Worm (Caenorhabditis elegans) whole organism, L4/young adult: ENCODE data around the gene col-170.

Experiments used
- W03F9.2 ChIP-seq: fragments of 150-350 bp; optimal IDR thresholded peaks from 2 replicates; lab custom pipeline; 2014; ENCODE audit warnings: missing biosample characterization, missing genetic modification characterization
- dao-5 ChIP-seq: sonication (generic microtip); optimal IDR thresholded peaks from 2 replicates; lab custom pipeline; 2016; ENCODE audit warnings: missing genotype, missing genetic modification characterization, moderate library complexity, missing compliant biosample characterization
- him-1 ChIP-seq: sonication (generic microtip); optimal IDR thresholded peaks from 2 replicates; lab custom pipeline; 2016; ENCODE audit warnings: missing genotype, missing genetic modification reagents, missing genetic modification characterization, missing compliant biosample characterization

col-170 gene

ce11 chrX:6331409-6331808 lies at the start of gene col-170:
col-170 (plus strand) TSS chrX:6331709.
- TF ChIP-seq dao-5 (tag; lab: Kevin White, UChicago) (no peak), him-1 (tag; lab: Kevin White, UChicago) (no peak), W03F9.2 (tag; lab: Kevin White, UChicago) (no peak)

- no peak for TF ChIP-seq dao-5 (tag; lab: Kevin White, UChicago)
- peak; percentile 32 for TF ChIP-seq W03F9.2 (tag; lab: Kevin White, UChicago)
Observed at ce11 chrX:6286154-6286553, 45.4 kb upstream of the col-170 start.

- TF ChIP-seq dao-5 (tag; lab: Kevin White, UChicago) (no peak), him-1 (tag; lab: Kevin White, UChicago) (no peak), W03F9.2 (tag; lab: Kevin White, UChicago) (no peak)
Observed at ce11 chrX:6289038-6289437, 42.5 kb upstream of the col-170 start.

- TF ChIP-seq dao-5 (tag; lab: Kevin White, UChicago) = no peak
Observed at ce11 chrX:6291632-6292031, 39.9 kb upstream of the col-170 start, which contains the start of gene lev-9. lev-9 (minus strand) TSS chrX:6291732.

- TF ChIP-seq dao-5 (tag; lab: Kevin White, UChicago) (peak; percentile 59), W03F9.2 (tag; lab: Kevin White, UChicago) (peak; percentile 45), him-1 (tag; lab: Kevin White, UChicago) (peak; percentile 51)
Observed at ce11 chrX:6292143-6292542, 39.4 kb upstream of the col-170 start.

DNA sequence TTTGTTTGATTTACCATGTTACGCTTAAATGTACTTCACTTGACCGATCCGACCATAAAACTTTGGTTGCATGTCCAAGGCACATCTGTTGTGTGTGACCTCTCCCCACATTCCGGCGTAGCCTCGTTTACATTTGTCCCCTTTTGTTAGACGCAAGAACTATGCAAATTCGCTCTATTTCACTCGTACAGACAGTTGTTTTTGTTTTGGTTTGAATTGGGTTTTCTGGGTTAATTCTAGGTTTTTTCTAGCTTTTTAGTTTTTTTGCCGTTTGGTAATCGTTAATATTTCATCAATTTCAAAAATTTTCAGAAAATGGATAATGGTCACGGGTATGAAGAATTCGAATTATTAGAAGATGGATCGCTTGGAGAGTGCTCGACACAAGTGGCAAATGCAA lies 38.7 kb upstream of the col-170 start, which contains the start of gene mom-1:
mom-1 (plus strand) TSS at position 301 of the 400 bp plus-strand sequence.
- TF ChIP-seq dao-5 (tag; lab: Kevin White, UChicago) (no peak), him-1 (tag; lab: Kevin White, UChicago) (no peak), W03F9.2 (tag; lab: Kevin White, UChicago) (no peak)

- TF ChIP-seq him-1 (tag; lab: Kevin White, UChicago) (peak; percentile 100), dao-5 (tag; lab: Kevin White, UChicago) (peak; percentile 82), W03F9.2 (tag; lab: Kevin White, UChicago) (peak; percentile 97)
Observed at ce11 chrX:6296402-6296844, 35.1 kb upstream of the col-170 start.

DNA sequence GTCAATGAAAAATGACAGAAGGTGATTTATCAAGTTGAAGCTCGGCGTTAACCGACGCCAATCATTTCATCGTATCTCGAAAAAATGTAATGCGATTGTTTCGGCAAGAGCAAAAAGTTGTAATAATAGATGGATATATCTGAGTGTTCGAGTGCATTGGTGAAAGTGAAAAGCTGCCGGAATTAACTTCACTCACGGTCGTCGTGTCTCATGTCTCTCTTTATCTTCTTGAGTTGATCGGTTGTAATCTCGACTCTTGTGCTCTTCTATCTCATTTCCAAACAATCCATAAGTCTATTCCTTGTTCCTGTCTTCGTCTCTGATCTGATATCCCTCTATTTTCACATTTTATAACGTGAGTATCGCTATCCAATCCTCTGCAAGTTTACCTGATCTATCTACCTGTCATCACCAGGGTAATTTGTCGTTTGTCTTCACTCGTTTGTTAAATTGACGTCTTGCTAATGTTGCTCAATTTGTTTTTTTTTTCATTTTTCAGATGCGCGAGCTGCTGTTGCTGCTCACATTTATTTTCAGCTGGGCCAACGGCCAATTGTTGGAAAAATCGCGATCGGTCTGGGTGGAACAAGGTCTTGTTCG lies 31.8 kb upstream of the col-170 start, which contains the start of gene cest-16:
cest-16 (plus strand) TSS at position 302 of the 600 bp plus-strand sequence.
- TF ChIP-seq dao-5 (tag; lab: Kevin White, UChicago) (no peak), him-1 (tag; lab: Kevin White, UChicago) (no peak), W03F9.2 (tag; lab: Kevin White, UChicago) (no peak)

ce11 chrX:6311391-6311790 lies 20.1 kb upstream of the col-170 start, which contains the start of gene npr-38:
npr-38 (plus strand) TSS chrX:6311691.
- TF ChIP-seq him-1 (tag; lab: Kevin White, UChicago) = no peak
- no peak for TF ChIP-seq dao-5 (tag; lab: Kevin White, UChicago)
- no peak for TF ChIP-seq W03F9.2 (tag; lab: Kevin White, UChicago)

DNA sequence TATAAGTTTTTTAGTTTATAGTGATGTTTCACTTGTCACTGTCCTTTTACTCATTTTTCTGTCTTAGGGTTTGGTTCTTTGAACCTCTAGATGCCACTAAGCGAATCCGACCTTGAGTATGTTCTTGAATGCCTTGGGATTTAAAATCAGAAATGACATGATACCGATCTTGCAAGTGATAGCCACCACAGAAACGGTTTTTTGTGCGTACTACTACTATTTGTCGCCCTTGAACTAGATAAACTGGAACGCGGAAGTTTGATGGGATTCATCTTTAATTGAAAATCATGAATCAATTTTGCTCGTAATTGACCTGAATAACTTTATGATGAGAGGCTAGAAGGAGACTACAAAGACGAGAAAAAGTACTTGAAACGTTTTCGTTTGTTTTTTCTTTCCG lies 12.7 kb upstream of the col-170 start:
- TF ChIP-seq him-1 (tag; lab: Kevin White, UChicago) (no peak), dao-5 (tag; lab: Kevin White, UChicago) (no peak), W03F9.2 (tag; lab: Kevin White, UChicago) (no peak)

ce11 chrX:6319546-6319945 lies 12.0 kb upstream of the col-170 start, which contains the start of gene chtb-3:
chtb-3 (minus strand) TSS chrX:6319646.
- TF ChIP-seq W03F9.2 (tag; lab: Kevin White, UChicago) (no peak), dao-5 (tag; lab: Kevin White, UChicago) (no peak), him-1 (tag; lab: Kevin White, UChicago) (no peak)

DNA sequence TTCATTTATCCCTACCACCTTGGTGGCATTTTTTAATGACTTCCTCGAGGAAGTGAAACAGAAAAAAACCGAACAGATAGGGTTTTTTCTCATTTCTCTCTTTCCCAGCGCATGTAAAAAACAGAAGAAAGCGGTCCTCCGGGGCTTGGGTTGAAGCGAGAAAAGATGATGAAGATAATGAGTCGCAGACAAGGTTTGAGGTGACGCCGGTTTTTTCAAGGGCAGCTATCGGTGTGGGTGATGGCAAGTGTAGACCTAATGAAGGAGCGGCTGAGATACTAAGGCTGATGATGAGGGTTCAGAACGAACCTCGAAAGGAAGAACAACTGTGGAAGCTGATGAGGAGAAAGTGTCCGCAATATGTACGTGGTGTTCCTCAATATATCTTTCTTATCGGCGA lies 10.6 kb upstream of the col-170 start:
- no peak for TF ChIP-seq W03F9.2 (tag; lab: Kevin White, UChicago)
- TF ChIP-seq dao-5 (tag; lab: Kevin White, UChicago) = no peak
- TF ChIP-seq him-1 (tag; lab: Kevin White, UChicago) = no peak

DNA sequence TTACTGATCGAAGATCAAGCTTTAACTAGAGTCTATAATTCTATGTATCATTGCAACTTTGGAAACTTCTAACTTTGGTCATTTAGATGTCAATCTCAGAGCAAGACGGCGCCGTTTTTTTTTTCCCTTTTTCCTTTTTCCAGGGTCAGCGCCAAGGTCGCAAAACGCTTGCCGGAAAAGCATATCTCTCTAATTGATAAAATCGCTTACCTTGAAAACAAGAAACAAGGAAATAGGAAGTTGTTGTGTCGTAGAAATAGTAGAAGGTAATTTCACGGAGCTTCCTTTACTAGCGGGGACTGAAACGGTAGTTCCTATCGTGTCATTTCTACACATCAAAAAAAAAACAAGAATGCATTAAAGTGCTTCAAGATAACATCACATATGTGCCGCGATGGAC lies 10.1 kb upstream of the col-170 start:
- TF ChIP-seq dao-5 (tag; lab: Kevin White, UChicago) = no peak
- TF ChIP-seq him-1 (tag; lab: Kevin White, UChicago) = no peak
- TF ChIP-seq W03F9.2 (tag; lab: Kevin White, UChicago) = no peak

DNA sequence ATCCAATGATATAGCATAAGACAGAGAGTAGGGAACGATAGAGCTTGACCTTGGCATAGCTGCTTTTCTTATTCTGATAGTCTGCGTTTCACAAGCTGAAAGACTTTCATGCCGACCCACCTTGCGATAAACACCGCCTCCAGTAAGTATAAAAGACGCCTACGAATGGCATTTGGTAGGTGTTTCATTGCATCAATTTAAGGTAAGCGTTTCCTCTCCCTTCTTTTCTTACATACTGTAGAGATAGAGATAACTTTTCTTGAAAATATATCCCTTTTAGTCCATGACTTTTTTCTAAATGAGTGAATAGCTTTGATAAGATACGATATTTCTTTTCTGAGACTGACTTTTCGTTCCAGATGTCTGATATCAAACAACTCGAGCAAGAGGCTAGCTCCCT lies 8.4 kb upstream of the col-170 start, which contains the start of gene col-167:
col-167 (plus strand) TSS at position 360 of the 400 bp plus-strand sequence.
- TF ChIP-seq him-1 (tag; lab: Kevin White, UChicago) (no peak), dao-5 (tag; lab: Kevin White, UChicago) (no peak), W03F9.2 (tag; lab: Kevin White, UChicago) (no peak)
